Worm (Caenorhabditis elegans) whole organism, L4 larva: ENCODE data around the gene F07H5.13.

Experiments used
- F26F4.8 ChIP-seq: fragments of 200-800 bp; sonication (Bioruptor generic); conservative IDR thresholded peaks from 2 replicates; pipeline ENCODE4 v1.3.6; 2022; ENCODE audit warnings: missing genetic modification characterization, missing compliant biosample characterization
- F37D6.2 ChIP-seq: sonication (generic microtip); optimal IDR thresholded peaks from 2 replicates; lab custom pipeline; 2016; ENCODE audit warnings: mild to moderate bottlenecking, missing genetic modification characterization, missing compliant biosample characterization
- R02D3.7 ChIP-seq: fragments of 150-350 bp; sonication (generic microtip); optimal IDR thresholded peaks from 3 replicates; lab custom pipeline; 2014; ENCODE audit warnings: missing biosample characterization, missing genetic modification characterization
- T20F7.1 ChIP-seq: fragments of 200-800 bp; sonication (Bioruptor generic); optimal IDR thresholded peaks from 2 replicates; lab custom pipeline; 2018; ENCODE audit warnings: mild to moderate bottlenecking, missing genetic modification characterization, missing compliant biosample characterization
- T26A8.4 ChIP-seq: fragments of 200-800 bp; sonication (Bioruptor generic); IDR thresholded peaks from 2 replicates; pipeline ENCODE4 v1.3.6; 2022; ENCODE audit warnings: missing genetic modification characterization, missing compliant biosample characterization
- ZK337.2 ChIP-seq: fragments of 200-800 bp; sonication (Bioruptor generic); IDR thresholded peaks from 2 replicates; pipeline ENCODE4 v1.3.6; 2022; ENCODE audit warnings: missing genetic modification reagents, missing genetic modification characterization, missing compliant biosample characterization
- aha-1 ChIP-seq: fragments of 150-350 bp; peaks from one replicate; lab custom pipeline; 2014; ENCODE audit warnings: missing biosample characterization, missing genetic modification characterization
- ama-1 ChIP-seq: fragments of 150-350 bp; optimal IDR thresholded peaks from 2 replicates; lab custom pipeline; 2014; ENCODE audit warnings: inconsistent platforms, mixed read lengths
- arid-1 ChIP-seq: fragments of 200-800 bp; sonication (Bioruptor generic); conservative IDR thresholded peaks from 2 replicates; pipeline ENCODE4 v1.3.6; 2022; ENCODE audit warnings: missing genetic modification reagents, missing genetic modification characterization, missing compliant biosample characterization
- attf-4 ChIP-seq: sonication (generic microtip); optimal IDR thresholded peaks from 3 replicates; lab custom pipeline; 2017; ENCODE audit warnings: missing biosample characterization, missing genetic modification characterization
- ceh-20 ChIP-seq: fragments of 200-800 bp; sonication (Bioruptor generic); IDR thresholded peaks from 2 replicates; pipeline ENCODE4 v1.3.6; 2022; ENCODE audit warnings: missing genetic modification reagents, missing genetic modification characterization, missing compliant biosample characterization
- ceh-62 ChIP-seq: sonication (generic microtip); optimal IDR thresholded peaks from 2 replicates; lab custom pipeline; 2017; ENCODE audit warnings: missing biosample characterization, missing genetic modification characterization
- ctbp-1 ChIP-seq: fragments of 200-800 bp; sonication (Bioruptor generic); IDR thresholded peaks from 2 replicates; pipeline ENCODE4 v1.3.6; 2022; ENCODE audit warnings: missing genetic modification reagents, missing genetic modification characterization, missing compliant biosample characterization
- daf-16 ChIP-seq, 3 experiments: sonication (generic microtip); optimal IDR thresholded peaks; 2 replicates each; lab custom pipeline; 2016 to 2017; ENCODE audit warnings: missing genetic modification characterization in 3 of 3, missing genetic modification reagents in 3 of 3, mild to moderate bottlenecking in 2 of 3, missing compliant biosample characterization in 2 of 3, missing biosample characterization in 1 of 3, moderate library complexity in 1 of 3
- daf-8 ChIP-seq: fragments of 200-800 bp; sonication (Bioruptor generic); IDR thresholded peaks from 2 replicates; pipeline ENCODE4 v1.3.6; 2022; ENCODE audit warnings: missing genetic modification characterization, missing compliant biosample characterization
- dmd-6 ChIP-seq: fragments of 200-800 bp; sonication (Bioruptor generic); IDR thresholded peaks from 2 replicates; pipeline ENCODE4 v1.3.6; 2022; ENCODE audit warnings: missing genetic modification reagents, missing genetic modification characterization, missing compliant biosample characterization
- dmd-8 ChIP-seq: fragments of 200-800 bp; sonication (Bioruptor generic); IDR thresholded peaks from 2 replicates; pipeline ENCODE4 v1.3.6; 2022; ENCODE audit warnings: missing genetic modification characterization, missing compliant biosample characterization
- duxl-1 ChIP-seq: sonication (generic microtip); optimal IDR thresholded peaks from 2 replicates; lab custom pipeline; 2016; ENCODE audit warnings: mild to moderate bottlenecking, missing genetic modification characterization, moderate library complexity, missing compliant biosample characterization; ENCODE audit not compliant: poor library complexity
- dve-1 ChIP-seq: sonication (generic microtip); optimal IDR thresholded peaks from 2 replicates; lab custom pipeline; 2017; ENCODE audit warnings: antibody characterized with exemption, mild to moderate bottlenecking, missing genetic modification characterization, missing compliant biosample characterization; ENCODE audit not compliant: insufficient read depth
- egl-43 ChIP-seq: fragments of 200-800 bp; sonication (Bioruptor generic); IDR thresholded peaks from 2 replicates; pipeline ENCODE4 v1.3.6; 2022; ENCODE audit warnings: missing genetic modification reagents, missing genetic modification characterization, missing compliant biosample characterization
- fos-1 ChIP-seq: fragments of 150-350 bp; optimal IDR thresholded peaks from 2 replicates; lab custom pipeline; 2014; ENCODE audit warnings: missing biosample characterization, missing genetic modification characterization
- hif-1 ChIP-seq, 2 experiments: sonication (generic microtip); optimal IDR thresholded peaks; 2 replicates each; lab custom pipeline; 2016 to 2017; ENCODE audit warnings: missing compliant biosample characterization in 2 of 2, missing genetic modification characterization in 2 of 2, missing genetic modification reagents in 2 of 2, missing genotype in 2 of 2, mild to moderate bottlenecking in 1 of 2
- hlh-11 ChIP-seq: fragments of 200-800 bp; sonication (Bioruptor generic); optimal IDR thresholded peaks from 2 replicates; lab custom pipeline; 2018; ENCODE audit warnings: mild to moderate bottlenecking, missing genetic modification characterization, missing compliant biosample characterization
- madf-9 ChIP-seq: fragments of 200-800 bp; sonication (Bioruptor generic); conservative IDR thresholded peaks from 2 replicates; pipeline ENCODE4 v1.3.6; 2022; ENCODE audit warnings: missing genetic modification reagents, missing genetic modification characterization, missing compliant biosample characterization
- mdl-1 ChIP-seq, 2 experiments: fragments of 150-350 bp in 1 of 2; sonication (generic microtip) in 1 of 2; optimal IDR thresholded peaks; 2 replicates each; lab custom pipeline; 2014 to 2017; ENCODE audit warnings: missing biosample characterization in 2 of 2, missing genetic modification characterization in 2 of 2
- mdt-29 ChIP-seq: fragments of 200-800 bp; sonication (Bioruptor generic); IDR thresholded peaks from 2 replicates; pipeline ENCODE4 v1.3.6; 2022; ENCODE audit warnings: missing genetic modification reagents, missing genetic modification characterization, missing compliant biosample characterization
- mep-1 ChIP-seq: fragments of 150-350 bp; sonication (generic microtip); optimal IDR thresholded peaks from 3 replicates; lab custom pipeline; 2014; ENCODE audit warnings: missing biosample characterization, missing genetic modification characterization
- nhr-10 ChIP-seq: fragments of 150-350 bp; optimal IDR thresholded peaks from 2 replicates; lab custom pipeline; 2014; ENCODE audit warnings: missing biosample characterization, missing genetic modification characterization
- nhr-102 ChIP-seq: sonication (generic microtip); optimal IDR thresholded peaks from 2 replicates; lab custom pipeline; 2016; ENCODE audit warnings: mild to moderate bottlenecking, missing genetic modification characterization, moderate library complexity, missing compliant biosample characterization
- nhr-11 ChIP-seq: fragments of 150-350 bp; optimal IDR thresholded peaks from 2 replicates; lab custom pipeline; 2014; ENCODE audit warnings: missing biosample characterization, missing genetic modification characterization
- nhr-28 ChIP-seq: fragments of 150-350 bp; optimal IDR thresholded peaks from 2 replicates; lab custom pipeline; 2014; ENCODE audit warnings: missing biosample characterization, missing genetic modification characterization
- nhr-48 ChIP-seq: sonication (generic microtip); optimal IDR thresholded peaks from 2 replicates; lab custom pipeline; 2016; ENCODE audit warnings: mild to moderate bottlenecking, missing genetic modification characterization, missing compliant biosample characterization
- nhr-76 ChIP-seq: fragments of 150-350 bp; optimal IDR thresholded peaks from 2 replicates; lab custom pipeline; 2014; ENCODE audit warnings: missing biosample characterization, missing genetic modification characterization
- nhr-77 ChIP-seq: fragments of 150-350 bp; optimal IDR thresholded peaks from 2 replicates; lab custom pipeline; 2014; ENCODE audit warnings: missing biosample characterization, missing genetic modification characterization
- pha-4 ChIP-seq, 2 experiments: fragments of 150-350 bp in 1 of 2; fragments of 200-800 bp in 1 of 2; sonication (Bioruptor generic) in 1 of 2; IDR thresholded peaks in 1 of 2; optimal IDR thresholded peaks in 1 of 2; 2 replicates each; pipeline versions ENCODE4 v1.3.6 to Lab custom; 2014 to 2022; ENCODE audit warnings: missing genetic modification characterization in 2 of 2, missing genetic modification reagents in 2 of 2, missing biosample characterization in 1 of 2, missing compliant biosample characterization in 1 of 2
- skn-1 ChIP-seq: fragments of 150-350 bp; optimal IDR thresholded peaks from 2 replicates; lab custom pipeline; 2014; ENCODE audit warnings: missing biosample characterization, missing genetic modification characterization
- snpc-4 ChIP-seq: fragments of 150-350 bp; optimal IDR thresholded peaks from 2 replicates; lab custom pipeline; 2014; ENCODE audit warnings: missing biosample characterization, missing genetic modification characterization
- spr-1 ChIP-seq: sonication (generic microtip); optimal IDR thresholded peaks from 2 replicates; lab custom pipeline; 2016; ENCODE audit warnings: mild to moderate bottlenecking, missing genetic modification characterization, missing compliant biosample characterization
- tag-97 ChIP-seq: fragments of 200-800 bp; sonication (Bioruptor generic); IDR thresholded peaks from 2 replicates; pipeline ENCODE4 v1.3.6; 2022; ENCODE audit warnings: missing genetic modification characterization, missing compliant biosample characterization
- tra-1 ChIP-seq: fragments of 200-800 bp; sonication (Bioruptor generic); IDR thresholded peaks from 2 replicates; pipeline ENCODE4 v1.3.6; 2022; ENCODE audit warnings: missing genetic modification reagents, missing genetic modification characterization, missing compliant biosample characterization
- unc-130 ChIP-seq: sonication (generic microtip); optimal IDR thresholded peaks from 2 replicates; lab custom pipeline; 2016; ENCODE audit warnings: missing genetic modification reagents, missing genetic modification characterization, missing compliant biosample characterization
- unc-39 ChIP-seq: sonication (generic microtip); optimal IDR thresholded peaks from 2 replicates; lab custom pipeline; 2017; ENCODE audit warnings: missing biosample characterization, missing genetic modification characterization
- unc-62 ChIP-seq, 3 experiments: fragments of 150-350 bp in 1 of 3; sonication (generic microtip); optimal IDR thresholded peaks in 2 of 3; peaks in 1 of 3; 1 replicate in 1 of 3; 2 replicates in 2 of 3; lab custom pipeline; 2014 to 2017; ENCODE audit warnings: missing biosample characterization in 3 of 3, missing genetic modification characterization in 3 of 3, missing genetic modification reagents in 3 of 3, missing genotype in 1 of 3
- vab-7 ChIP-seq: fragments of 200-800 bp; sonication (Bioruptor generic); IDR thresholded peaks from 2 replicates; pipeline ENCODE4 v1.3.6; 2022; ENCODE audit warnings: missing genetic modification reagents, missing genetic modification characterization, missing compliant biosample characterization
- zfp-3 ChIP-seq: fragments of 200-800 bp; sonication (Bioruptor generic); conservative IDR thresholded peaks from 2 replicates; pipeline ENCODE4 v1.3.6; 2022; ENCODE audit warnings: missing genetic modification reagents, missing genetic modification characterization, missing compliant biosample characterization
- zip-11 ChIP-seq: fragments of 200-800 bp; sonication (Bioruptor generic); IDR thresholded peaks from 2 replicates; pipeline ENCODE4 v1.3.6; 2022; ENCODE audit warnings: missing genetic modification characterization, missing compliant biosample characterization

Gene F07H5.13

ce11 chrII:8813659-8814058, 23.3 kb downstream of the F07H5.13 start (continued):
- TF ChIP-seq zip-11 (GFP tag; lab: Robert Waterston, UW), result no peak
- TF ChIP-seq unc-62 (GFP tag; optimal IDR thresholded peaks at IDR 0.05 in 1 of 2; lab: Kevin White, UChicago), result peak in 1 of 2 experiments; percentile 100
- no peak for TF ChIP-seq unc-62 (tag; optimal IDR thresholded peaks at IDR 0.05; lab: Kevin White, UChicago)
- TF ChIP-seq ceh-62 (tag; lab: Kevin White, UChicago), result no peak
- TF ChIP-seq mdl-1 (tag; optimal IDR thresholded peaks at IDR 0.05; lab: Kevin White, UChicago), result peak in 1 of 2 experiments; percentile 79
- TF ChIP-seq tra-1 (GFP tag; lab: Robert Waterston, UW), result no peak
- TF ChIP-seq attf-4, result no peak
- no peak for TF ChIP-seq ama-1 (lab: Kevin White, UChicago)
- no peak for TF ChIP-seq madf-9
- TF ChIP-seq unc-39 (tag; lab: Kevin White, UChicago), result no peak
- no peak for TF ChIP-seq duxl-1
- TF ChIP-seq vab-7 (GFP tag; lab: Robert Waterston, UW), result no peak
- TF ChIP-seq snpc-4 (tag; lab: Kevin White, UChicago), result no peak
- TF ChIP-seq pha-4 (GFP tag; IDR thresholded peaks at IDR 0.05; lab: Robert Waterston, UW), result no peak
- no peak for TF ChIP-seq pha-4 (tag; optimal IDR thresholded peaks at IDR 0.05; lab: Kevin White, UChicago)
- TF ChIP-seq F26F4.8 (GFP tag; lab: Robert Waterston, UW), result no peak
- TF ChIP-seq nhr-48 (tag; lab: Kevin White, UChicago), result peak; percentile 97
- TF ChIP-seq ctbp-1, result no peak
- peak; percentile 88 for TF ChIP-seq hlh-11
- no peak for TF ChIP-seq egl-43 (GFP tag; lab: Robert Waterston, UW)
- peak; percentile 90 for TF ChIP-seq nhr-28
- TF ChIP-seq daf-16 (GFP tag; optimal IDR thresholded peaks at IDR 0.05; lab: Kevin White, UChicago), result no peak
- no peak for TF ChIP-seq daf-16 (tag; optimal IDR thresholded peaks at IDR 0.05; lab: Kevin White, UChicago)
- TF ChIP-seq spr-1 (tag; lab: Kevin White, UChicago), result no peak
- no peak for TF ChIP-seq R02D3.7 (tag; lab: Kevin White, UChicago)
- TF ChIP-seq nhr-10 (tag; lab: Kevin White, UChicago), result peak; percentile 86
- TF ChIP-seq tag-97 (GFP tag; lab: Robert Waterston, UW), result no peak

ce11 chrII:8814231-8814630, 23.9 kb downstream of the F07H5.13 start:
- TF ChIP-seq aha-1 (tag; lab: Kevin White, UChicago) (peak; percentile 99), nhr-28 (peak; percentile 94), dmd-8 (no peak)

- TF ChIP-seq zfp-3 (GFP tag; lab: Robert Waterston, UW) (peak; percentile 88), ceh-20 (0 out of 2 replicates have a peak, but pooled peaks have one; percentile 37), ZK337.2 (GFP tag; lab: Robert Waterston, UW) (no peak), unc-130 (GFP tag; lab: Kevin White, UChicago) (no peak), nhr-77 (tag; lab: Kevin White, UChicago) (no peak), duxl-1 (peak; percentile 11), nhr-28 (peak; percentile 18), T20F7.1 (GFP tag; lab: Kevin White, UChicago) (peak; percentile 50), arid-1 (GFP tag; lab: Robert Waterston, UW) (0 out of 2 replicates have a peak, but pooled peaks have one; percentile 21), mep-1 (tag; lab: Kevin White, UChicago) (peak; percentile 52), mdt-29 (peak; percentile 10; the same call in 1 of the 2 replicates), dve-1 (peak; percentile 16)
Observed at ce11 chrII:8817225-8817624, 26.9 kb downstream of the F07H5.13 start.

- TF ChIP-seq nhr-11 (tag; lab: Kevin White, UChicago) (no peak), skn-1 (tag; lab: Kevin White, UChicago) (no peak), ceh-62 (tag; lab: Kevin White, UChicago) (no peak), nhr-102 (tag; lab: Kevin White, UChicago) (peak; percentile 14), attf-4 (no peak), unc-130 (GFP tag; lab: Kevin White, UChicago) (no peak), dmd-6 (peak; percentile 39), T26A8.4 (GFP tag; lab: Robert Waterston, UW) (no peak), daf-16 (GFP tag; optimal IDR thresholded peaks at IDR 0.05; lab: Kevin White, UChicago) (no peak), daf-16 (tag; optimal IDR thresholded peaks at IDR 0.05; lab: Kevin White, UChicago) (no peak), hif-1 (tag; optimal IDR thresholded peaks at IDR 0.05; lab: Kevin White, UChicago) (no peak), nhr-76 (tag; lab: Kevin White, UChicago) (no peak), daf-8 (GFP tag; lab: Robert Waterston, UW) (no peak), zip-11 (GFP tag; lab: Robert Waterston, UW) (no peak), F37D6.2 (tag; lab: Kevin White, UChicago) (no peak), fos-1 (no peak)
Observed at ce11 chrII:8818257-8818656, 27.9 kb downstream of the F07H5.13 start.
